Fruit fly (Drosophila melanogaster): Measurements from ENCODE around the gene CG32267.

DNA sequence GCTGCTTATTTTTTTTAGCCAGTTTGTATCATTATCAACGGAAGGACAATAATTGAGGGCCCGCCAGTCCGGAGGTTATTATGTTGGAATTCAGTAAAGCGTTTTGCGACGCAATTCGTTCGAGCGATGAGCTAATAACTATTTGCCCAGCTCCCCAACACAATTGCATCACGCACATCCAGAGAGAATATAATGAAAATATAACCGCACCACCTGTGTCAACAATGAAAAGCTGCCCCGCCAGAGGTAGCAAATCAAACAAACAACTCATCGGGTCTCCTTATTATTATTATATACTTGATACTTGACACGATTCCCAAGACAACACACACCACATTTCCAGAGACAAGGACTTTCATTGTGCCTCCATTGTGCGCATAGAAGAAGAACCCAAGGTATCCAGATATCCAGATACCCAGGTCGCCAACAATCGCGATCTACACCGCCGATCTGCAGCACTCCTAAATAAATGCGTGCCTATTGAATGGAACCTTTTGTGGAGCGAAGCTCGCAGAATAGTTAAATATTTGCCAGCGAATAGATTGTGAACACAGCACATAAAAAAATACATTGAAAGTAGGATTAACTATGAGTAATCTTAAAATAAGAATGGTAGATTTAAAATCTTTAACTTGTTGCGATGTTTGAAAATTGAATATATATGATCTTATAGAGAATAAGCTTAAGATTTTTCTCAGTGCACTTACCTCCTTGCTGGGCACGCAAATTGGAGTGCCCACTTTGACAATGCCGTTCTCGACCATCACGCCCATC is 29.0 kb downstream of the CG32267 start:
- TF ChIP-seq usp (GFP tag; optimal IDR thresholded peaks at IDR 0.05) (no peak), EcR (GFP tag; optimal IDR thresholded peaks at IDR 0.05) (no peak), pan (optimal IDR thresholded peaks at IDR 0.05) (no peak), psq (optimal IDR thresholded peaks at IDR 0.05) (no peak), CG8478 (optimal IDR thresholded peaks at IDR 0.05) (no peak), Dll (optimal IDR thresholded peaks at IDR 0.05) (no peak)
